Fruit fly (Drosophila melanogaster): ENCODE measurements around the gene CG31019.

DNA sequence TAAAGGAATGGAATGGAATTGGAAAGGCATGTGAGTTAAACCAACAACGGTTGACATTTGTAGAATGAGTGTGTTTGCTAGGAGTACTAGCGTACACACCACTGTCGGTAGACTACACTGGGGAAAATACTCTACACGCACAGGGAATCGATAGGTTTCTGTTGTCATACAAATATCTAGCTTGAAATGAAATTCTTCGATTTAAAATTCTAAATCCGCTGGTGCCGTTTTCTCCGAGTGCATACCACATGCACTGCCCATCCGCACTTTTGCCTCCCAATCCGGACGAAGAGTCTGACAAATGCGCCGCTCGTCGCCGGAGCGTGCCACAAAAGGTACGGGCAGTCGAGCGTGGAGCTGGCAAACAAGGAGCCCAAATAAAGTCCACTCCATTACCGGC is 32.1 kb downstream of the CG31019 start, which contains the start of gene CG2267:
- TF ChIP-seq CG8478 (optimal IDR thresholded peaks at IDR 0.05) (no peak), CTCF (optimal IDR thresholded peaks at IDR 0.05) (no peak)

All from S2 (cell line).